Worm (Caenorhabditis elegans) whole organism, young adult: ENCODE results near the gene gcy-12.

Source experiments
- B0035.1 ChIP-seq: sonication (generic microtip); optimal IDR thresholded peaks from 2 replicates; lab custom pipeline; 2016; ENCODE audit warnings: missing genetic modification characterization, mild to moderate bottlenecking, missing compliant biosample characterization, missing genotype, missing genetic modification reagents
- B0336.3 ChIP-seq: fragments of 200-800 bp; sonication (Bioruptor generic); IDR thresholded peaks from 2 replicates; pipeline ENCODE4 v1.3.6; 2022; ENCODE audit warnings: missing genetic modification characterization, missing compliant biosample characterization
- D2030.7 ChIP-seq: fragments of 200-800 bp; sonication (Bioruptor generic); IDR thresholded peaks from 2 replicates; pipeline ENCODE4 v1.3.6; 2022; ENCODE audit warnings: missing genetic modification reagents, missing genetic modification characterization, missing compliant biosample characterization
- F23B12.7 ChIP-seq: sonication (generic microtip); optimal IDR thresholded peaks from 2 replicates; lab custom pipeline; 2017; ENCODE audit warnings: missing genetic modification characterization, mild to moderate bottlenecking, missing compliant biosample characterization, antibody characterized with exemption, moderate library complexity; ENCODE audit not compliant: insufficient read depth
- F37B4.10 ChIP-seq: fragments of 200-800 bp; sonication (Bioruptor generic); IDR thresholded peaks from 2 replicates; pipeline ENCODE4 v1.3.6; 2022; ENCODE audit warnings: missing genetic modification characterization, missing compliant biosample characterization
- ZK185.1 ChIP-seq: sonication (generic microtip); optimal IDR thresholded peaks from 2 replicates; lab custom pipeline; 2016; ENCODE audit warnings: mild to moderate bottlenecking, missing genetic modification characterization, missing compliant biosample characterization; ENCODE audit not compliant: poor library complexity, severe bottlenecking
- dox-1 ChIP-seq: fragments of 200-800 bp; sonication (Bioruptor generic); IDR thresholded peaks from 2 replicates; pipeline ENCODE4 v1.3.6; 2022; ENCODE audit warnings: missing genetic modification reagents, missing genetic modification characterization, missing compliant biosample characterization
- lsy-27 ChIP-seq: sonication (generic microtip); optimal IDR thresholded peaks from 2 replicates; lab custom pipeline; 2017; ENCODE audit warnings: missing genetic modification characterization, mild to moderate bottlenecking, missing compliant biosample characterization, antibody characterized with exemption, missing genotype, borderline replicate concordance; ENCODE audit not compliant: insufficient read depth
- mcd-1 ChIP-seq: fragments of 200-800 bp; sonication (Bioruptor generic); IDR thresholded peaks from 2 replicates; pipeline ENCODE4 v1.3.6; 2022; ENCODE audit warnings: missing genetic modification reagents, missing genetic modification characterization, missing compliant biosample characterization
- snpc-1.3 ChIP-seq: sonication (generic microtip); optimal IDR thresholded peaks from 2 replicates; lab custom pipeline; 2017; ENCODE audit warnings: missing genetic modification characterization, mild to moderate bottlenecking, missing compliant biosample characterization, antibody characterized with exemption, moderate library complexity, missing genotype, missing genetic modification reagents; ENCODE audit not compliant: insufficient read depth
- ztf-25 ChIP-seq: fragments of 200-800 bp; sonication (Bioruptor generic); IDR thresholded peaks from 2 replicates; pipeline ENCODE4 v1.3.6; 2022; ENCODE audit warnings: missing genetic modification reagents, missing genetic modification characterization, missing compliant biosample characterization
- ztf-26 ChIP-seq: sonication (generic microtip); optimal IDR thresholded peaks from 2 replicates; lab custom pipeline; 2017; ENCODE audit warnings: missing genetic modification characterization, missing compliant biosample characterization

gcy-12 gene

DNA sequence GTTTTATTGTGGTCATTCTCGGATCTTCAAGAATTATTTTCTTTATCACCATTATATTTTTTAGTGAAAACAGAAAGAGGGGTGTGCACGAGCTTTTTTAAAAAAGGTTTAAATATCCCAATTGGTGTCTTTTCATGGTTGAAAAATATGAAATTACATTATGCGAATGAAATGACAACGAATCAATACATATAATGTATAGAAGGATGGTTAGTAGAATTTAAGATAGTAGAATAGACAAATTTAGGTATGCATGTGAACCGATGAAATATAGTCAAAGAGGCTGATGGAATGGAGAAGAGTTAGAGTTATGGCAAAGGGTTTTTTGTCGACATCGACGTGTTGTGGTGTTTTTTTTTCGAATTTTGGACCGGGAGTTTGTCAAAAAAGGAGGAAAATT is 52.7 kb downstream of the gcy-12 start (continued):
- TF ChIP-seq dox-1 (GFP tag; lab: Robert Waterston, UW) = no peak

DNA sequence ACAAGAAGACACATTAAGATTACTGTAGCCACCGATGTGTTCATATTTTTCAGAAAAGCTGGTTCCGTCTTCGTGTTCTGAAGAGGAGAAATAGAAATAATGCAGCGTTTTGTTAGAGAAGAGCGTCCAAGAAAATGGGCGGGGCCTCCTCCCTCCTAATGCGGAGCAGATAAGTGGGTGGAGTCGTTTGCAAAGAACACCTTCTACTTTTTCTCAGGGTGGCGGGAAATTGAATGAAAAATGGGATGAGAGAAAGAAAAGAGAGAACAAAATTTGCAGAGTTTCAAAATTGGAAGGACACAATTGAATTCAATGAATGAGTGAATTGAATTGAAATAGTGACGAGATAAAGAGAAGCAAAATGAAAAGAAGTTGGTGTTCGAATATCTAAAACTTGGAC is 53.8 kb downstream of the gcy-12 start, which contains the start of gene F09E5.16:
F09E5.16 (minus strand) TSS at position 101 of the 400 bp plus-strand sequence.
- TF ChIP-seq snpc-1.3 (tag; lab: Kevin White, UChicago) (no peak), B0336.3 (no peak), lsy-27 (tag; lab: Kevin White, UChicago) (no peak), F23B12.7 (tag; lab: Kevin White, UChicago) (no peak), mcd-1 (no peak), ztf-26 (tag; lab: Kevin White, UChicago) (no peak), ztf-25 (GFP tag; lab: Robert Waterston, UW) (no peak), D2030.7 (GFP tag; lab: Robert Waterston, UW) (no peak), ZK185.1 (no peak), B0035.1 (tag; lab: Kevin White, UChicago) (no peak), F37B4.10 (GFP tag; lab: Robert Waterston, UW) (no peak)
